Worm (Caenorhabditis elegans) whole organism, late embryonic: ENCODE measurements around the gene F54D5.9.
"Not testable (repeated sequence)": the region's sequence is repeated elsewhere in the genome, so short reads cannot be mapped to it uniquely, and the experiment has no call there.

Experiments used
- ama-1 ChIP-seq: fragments of 150-350 bp; optimal IDR thresholded peaks from 2 replicates; lab custom pipeline; 2014
- ceh-24 ChIP-seq: sonication (generic microtip); optimal IDR thresholded peaks from 2 replicates; lab custom pipeline; 2016; ENCODE audit warnings: mild to moderate bottlenecking, missing genetic modification characterization, missing compliant biosample characterization
- ceh-31 ChIP-seq: sonication (generic microtip); optimal IDR thresholded peaks from 2 replicates; lab custom pipeline; 2016; ENCODE audit warnings: missing genetic modification characterization, missing compliant biosample characterization
- hlh-6 ChIP-seq: sonication (generic microtip); optimal IDR thresholded peaks from 2 replicates; lab custom pipeline; 2016; ENCODE audit warnings: missing genotype, missing genetic modification characterization, missing compliant biosample characterization
- pag-3 ChIP-seq: sonication (generic microtip); optimal IDR thresholded peaks from 2 replicates; lab custom pipeline; 2016; ENCODE audit warnings: missing compliant biosample characterization, missing genetic modification characterization, borderline replicate concordance
- pat-9 ChIP-seq: fragments of 200-800 bp; sonication (Bioruptor generic); optimal IDR thresholded peaks from 2 replicates; lab custom pipeline; 2018; ENCODE audit warnings: mild to moderate bottlenecking, missing genetic modification characterization, moderate library complexity, missing compliant biosample characterization
- pha-2 ChIP-seq: sonication (generic microtip); optimal IDR thresholded peaks from 2 replicates; lab custom pipeline; 2017; ENCODE audit warnings: mild to moderate bottlenecking, missing genetic modification characterization, missing compliant biosample characterization

ce11 chrII:11534429-11535099 lies 10.1 kb downstream of the F54D5.9 start, which contains the start of gene Y62F5A.12:
- TF ChIP-seq pha-2 (tag; lab: Kevin White, UChicago) = peak; percentile 49
- TF ChIP-seq pag-3 (tag; lab: Kevin White, UChicago) = peak; percentile 96
- TF ChIP-seq ceh-31 (tag; lab: Kevin White, UChicago) = peak; percentile 100
- TF ChIP-seq hlh-6 (tag; lab: Kevin White, UChicago) = peak; percentile 62
- not testable (repeated sequence) for TF ChIP-seq pat-9 (tag; lab: Kevin White, UChicago); ama-1 (lab: Kevin White, UChicago); ceh-24 (tag; lab: Kevin White, UChicago)
